Fruit fly (Drosophila melanogaster) whole organism, prepupa: ENCODE data around the gene Targ3.

Source experiments
- Blimp-1 ChIP-seq: fragments of 200-800 bp; sonication (Bioruptor generic); optimal IDR thresholded peaks from 3 replicates; lab custom pipeline; 2017; ENCODE audit warnings: missing biosample characterization, missing genetic modification characterization, mild to moderate bottlenecking, moderate library complexity, missing genetic modification reagents
- CG10631 ChIP-seq: fragments of 200-800 bp; sonication (Bioruptor generic); optimal IDR thresholded peaks from 2 replicates; lab custom pipeline; 2016; ENCODE audit warnings: missing biosample characterization, missing genetic modification characterization
- CG11902 ChIP-seq: fragments of 200-800 bp; sonication (Bioruptor generic); optimal IDR thresholded peaks from 3 replicates; lab custom pipeline; 2016; ENCODE audit warnings: missing biosample characterization, missing genetic modification characterization
- CG15336 ChIP-seq: fragments of 200-800 bp; sonication (Bioruptor generic); IDR thresholded peaks from 2 replicates; pipeline ENCODE4 v1.3.6; 2022; ENCODE audit warnings: missing biosample characterization, missing genetic modification characterization
- CG34406 ChIP-seq: fragments of 200-800 bp; sonication (Bioruptor generic); optimal IDR thresholded peaks from 3 replicates; lab custom pipeline; 2016; ENCODE audit warnings: missing biosample characterization, missing genetic modification characterization
- CG3919 ChIP-seq: fragments of 200-800 bp; sonication (Bioruptor generic); optimal IDR thresholded peaks from 3 replicates; lab custom pipeline; 2016; ENCODE audit warnings: missing biosample characterization, missing genetic modification characterization
- CG6163 ChIP-seq: fragments of 200-800 bp; sonication (Bioruptor generic); IDR thresholded peaks from 3 replicates; pipeline ENCODE4 v1.3.6; 2022; ENCODE audit warnings: missing biosample characterization, missing genetic modification characterization
- CG6276 ChIP-seq: fragments of 200-800 bp; sonication (Bioruptor generic); optimal IDR thresholded peaks from 2 replicates; lab custom pipeline; 2017; ENCODE audit warnings: missing biosample characterization, mild to moderate bottlenecking, missing genetic modification characterization
- CG6808 ChIP-seq: fragments of 200-800 bp; sonication (Bioruptor generic); optimal IDR thresholded peaks from 3 replicates; lab custom pipeline; 2017; ENCODE audit warnings: missing biosample characterization, missing genetic modification characterization, mild to moderate bottlenecking, moderate library complexity, missing genetic modification reagents
- CG8319 ChIP-seq: fragments of 200-800 bp; sonication (Bioruptor generic); optimal IDR thresholded peaks from 3 replicates; lab custom pipeline; 2016; ENCODE audit warnings: missing biosample characterization, missing genetic modification characterization
- CG8632 ChIP-seq: fragments of 200-800 bp; sonication (Bioruptor generic); optimal IDR thresholded peaks from 3 replicates; lab custom pipeline; 2016; ENCODE audit warnings: missing biosample characterization, missing genetic modification characterization
- CG9139 ChIP-seq: fragments of 200-800 bp; sonication (Bioruptor generic); optimal IDR thresholded peaks from 3 replicates; lab custom pipeline; 2017; ENCODE audit warnings: missing biosample characterization, mild to moderate bottlenecking, missing genetic modification characterization
- Eip75B ChIP-seq: fragments of 200-800 bp; sonication (Bioruptor generic); optimal IDR thresholded peaks from 3 replicates; lab custom pipeline; 2016; ENCODE audit warnings: missing biosample characterization, missing genetic modification characterization
- Eip78C ChIP-seq: fragments of 200-800 bp; sonication (Bioruptor generic); peaks from one replicate; lab custom pipeline; 2016; ENCODE audit warnings: missing biosample characterization, missing genetic modification characterization
- Eip93F ChIP-seq: fragments of 200-800 bp; sonication (Bioruptor generic); optimal IDR thresholded peaks from 2 replicates; lab custom pipeline; 2016; ENCODE audit warnings: missing biosample characterization, mild to moderate bottlenecking, missing genetic modification characterization
- Hr38 ChIP-seq: sonication (Bioruptor generic); optimal IDR thresholded peaks from 2 replicates; lab custom pipeline; 2016; ENCODE audit warnings: missing biosample characterization, missing genetic modification characterization
- Hr39 ChIP-seq: fragments of 200-800 bp; sonication (Bioruptor generic); optimal IDR thresholded peaks from 2 replicates; lab custom pipeline; 2016; ENCODE audit warnings: missing biosample characterization, missing genetic modification characterization
- Hr4 ChIP-seq: fragments of 200-800 bp; sonication (Bioruptor generic); optimal IDR thresholded peaks from 3 replicates; lab custom pipeline; 2016; ENCODE audit warnings: missing biosample characterization, missing genetic modification characterization
- Lpt ChIP-seq: fragments of 200-800 bp; sonication (Bioruptor generic); optimal IDR thresholded peaks from 3 replicates; lab custom pipeline; 2016; ENCODE audit warnings: missing biosample characterization, missing genetic modification characterization
- Met ChIP-seq: fragments of 200-800 bp; sonication (Bioruptor generic); optimal IDR thresholded peaks from 3 replicates; lab custom pipeline; 2016; ENCODE audit warnings: missing biosample characterization, missing genetic modification characterization
- OdsH ChIP-seq: fragments of 200-800 bp; sonication (Bioruptor generic); optimal IDR thresholded peaks from 3 replicates; lab custom pipeline; 2016; ENCODE audit warnings: missing biosample characterization, missing genetic modification characterization
- Sox102F ChIP-seq: fragments of 200-800 bp; sonication (Bioruptor generic); optimal IDR thresholded peaks from 2 replicates; lab custom pipeline; 2016; ENCODE audit warnings: missing biosample characterization, mild to moderate bottlenecking, missing genetic modification characterization
- Sox14 ChIP-seq: fragments of 200-800 bp; sonication (Bioruptor generic); optimal IDR thresholded peaks from 3 replicates; lab custom pipeline; 2016; ENCODE audit warnings: missing biosample characterization, missing genetic modification characterization
- acj6 ChIP-seq: fragments of 200-800 bp; sonication (Bioruptor generic); optimal IDR thresholded peaks from 3 replicates; lab custom pipeline; 2016; ENCODE audit warnings: missing biosample characterization, missing genetic modification characterization
- dsx ChIP-seq: fragments of 200-800 bp; optimal IDR thresholded peaks from 3 replicates; lab custom pipeline; 2019; ENCODE audit warnings: missing biosample characterization, mild to moderate bottlenecking, missing genetic modification characterization, moderate library complexity; ENCODE audit not compliant: poor library complexity, severe bottlenecking
- esn ChIP-seq: fragments of 200-800 bp; sonication (Bioruptor generic); optimal IDR thresholded peaks from 2 replicates; lab custom pipeline; 2016; ENCODE audit warnings: missing biosample characterization, mild to moderate bottlenecking, missing genetic modification characterization, moderate library complexity
- fd59A ChIP-seq: fragments of 200-800 bp; sonication (Bioruptor generic); optimal IDR thresholded peaks from 2 replicates; lab custom pipeline; 2017; ENCODE audit warnings: missing biosample characterization, mild to moderate bottlenecking, missing genetic modification characterization, missing genetic modification reagents
- fd85E ChIP-seq: fragments of 200-800 bp; sonication (Bioruptor generic); optimal IDR thresholded peaks from 3 replicates; lab custom pipeline; 2016; ENCODE audit warnings: missing biosample characterization, missing genetic modification characterization
- fkh ChIP-seq: fragments of 200-800 bp; sonication (Bioruptor generic); optimal IDR thresholded peaks from 3 replicates; lab custom pipeline; 2017; ENCODE audit warnings: missing biosample characterization, mild to moderate bottlenecking, missing genetic modification characterization, moderate library complexity
- lz ChIP-seq: fragments of 200-800 bp; sonication (Bioruptor generic); optimal IDR thresholded peaks from 3 replicates; lab custom pipeline; 2016; ENCODE audit warnings: missing biosample characterization, missing genetic modification characterization
- pdm3 ChIP-seq: fragments of 200-800 bp; sonication (Bioruptor generic); optimal IDR thresholded peaks from 3 replicates; lab custom pipeline; 2016; ENCODE audit warnings: missing biosample characterization, missing genetic modification characterization
- salr ChIP-seq, 2 experiments: fragments of 200-800 bp; sonication (Bioruptor generic); optimal IDR thresholded peaks; 3 replicates each; lab custom pipeline; 2016 to 2018; ENCODE audit warnings: missing biosample characterization in 2 of 2, missing genetic modification characterization in 2 of 2, mild to moderate bottlenecking in 1 of 2
- ss ChIP-seq, 2 experiments: fragments of 200-800 bp; sonication (Bioruptor generic); optimal IDR thresholded peaks; 2 replicates in 1 of 2; 3 replicates in 1 of 2; lab custom pipeline; 2017 to 2018; ENCODE audit warnings: mild to moderate bottlenecking in 2 of 2, missing biosample characterization in 2 of 2, missing genetic modification characterization in 2 of 2, moderate library complexity in 1 of 2
- svp ChIP-seq: fragments of 200-800 bp; sonication (Bioruptor generic); peaks from one replicate; lab custom pipeline; 2016; ENCODE audit warnings: missing biosample characterization, missing genetic modification characterization
- topi ChIP-seq: fragments of 200-800 bp; sonication (Bioruptor generic); optimal IDR thresholded peaks from 3 replicates; lab custom pipeline; 2016; ENCODE audit warnings: missing biosample characterization, missing genetic modification characterization
- vri ChIP-seq: fragments of 200-800 bp; sonication (Bioruptor generic); optimal IDR thresholded peaks from 3 replicates; lab custom pipeline; 2016; ENCODE audit warnings: missing biosample characterization, mild to moderate bottlenecking, missing genetic modification characterization

Gene Targ3

DNA sequence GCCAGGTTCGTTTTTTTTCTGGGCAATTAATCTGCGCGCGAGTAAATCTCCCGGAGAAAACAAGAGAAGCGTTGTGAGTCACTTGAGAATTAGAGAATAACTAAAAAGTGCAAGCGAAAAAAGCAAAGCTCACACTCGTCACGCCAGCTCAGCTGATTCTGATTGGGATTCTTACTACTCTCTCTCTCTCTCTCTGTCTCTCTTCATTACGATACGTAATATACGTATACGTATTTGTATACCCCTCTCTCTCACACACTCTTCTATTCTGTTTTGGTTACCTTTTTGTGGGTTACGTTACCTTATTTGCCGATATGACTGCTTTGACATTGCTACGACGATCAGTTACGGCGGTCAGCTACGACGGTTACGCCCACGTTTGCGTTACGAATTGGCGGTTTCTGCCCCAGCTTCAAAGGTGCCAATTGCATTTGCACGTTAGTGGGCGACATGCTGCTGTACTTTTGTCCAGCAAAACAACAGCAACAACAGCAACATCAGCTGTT, 6.2 kb downstream of the Targ3 start, which contains the start of the genes Targ1, CG10512 and Targ2 (continued):
- TF ChIP-seq CG6808 (no peak), fd59A (no peak), CG3919 (GFP tag; lab: Kevin White, UChicago) (no peak)

DNA sequence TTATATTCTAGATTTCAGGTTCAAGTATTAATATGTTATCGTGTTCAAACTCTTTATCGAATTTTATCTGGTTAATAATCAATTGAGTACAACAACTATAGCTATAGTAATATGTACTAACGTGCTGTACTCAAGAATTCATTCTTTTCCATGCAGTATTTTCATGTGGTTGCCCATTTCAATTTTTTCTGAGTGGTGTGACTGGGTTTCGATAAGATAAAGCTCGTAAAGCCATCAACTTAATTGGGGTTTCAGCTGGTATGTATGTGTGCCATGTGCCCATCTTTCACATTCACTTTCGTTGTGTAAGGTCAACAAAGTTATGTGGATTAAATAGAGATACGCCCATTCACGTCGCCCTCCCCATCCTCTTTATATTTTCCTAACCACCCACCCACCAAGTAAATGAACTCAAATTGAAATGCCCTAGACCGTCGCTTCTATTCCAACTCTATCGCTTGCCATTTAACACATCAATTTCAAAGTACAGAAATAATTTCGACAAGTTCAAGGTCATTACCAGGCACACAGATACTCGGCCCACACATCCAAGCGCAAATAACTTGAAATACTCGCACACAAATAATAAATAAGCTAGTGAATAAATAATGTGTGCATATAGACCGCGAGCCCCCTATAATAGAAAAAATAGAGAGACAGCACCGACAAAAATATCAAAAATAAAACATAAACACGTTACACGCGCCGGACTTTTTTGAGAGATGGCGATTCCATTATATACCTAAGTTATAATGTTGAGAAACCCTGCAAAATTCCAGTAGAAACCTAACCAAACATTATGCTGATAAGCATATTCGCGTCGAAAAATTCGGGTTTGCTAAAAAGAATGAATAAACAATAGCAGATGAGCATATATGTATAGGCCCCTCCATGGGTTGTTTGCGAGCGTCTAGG, 8.2 kb downstream of the Targ3 start:
- no peak for TF ChIP-seq Eip75B (GFP tag; lab: Kevin White, UChicago)
- no peak for TF ChIP-seq Hr4 (GFP tag; lab: Kevin White, UChicago)
- TF ChIP-seq Blimp-1 (GFP tag; lab: Kevin White, UChicago) = no peak
- no peak for TF ChIP-seq lz (GFP tag; lab: Kevin White, UChicago)
- no peak for TF ChIP-seq salr (GFP tag; optimal IDR thresholded peaks at IDR 0.05; lab: Kevin White, UChicago)
- peak; percentile 70 for TF ChIP-seq svp (GFP tag; lab: Kevin White, UChicago)
- no peak for TF ChIP-seq Sox102F (GFP tag; lab: Kevin White, UChicago)
- TF ChIP-seq pdm3 (GFP tag; lab: Kevin White, UChicago) = no peak
- TF ChIP-seq fkh (GFP tag; lab: Kevin White, UChicago) = peak; percentile 95
- TF ChIP-seq vri (GFP tag; lab: Kevin White, UChicago) = peak; percentile 0
- no peak for TF ChIP-seq ss (GFP tag; optimal IDR thresholded peaks at IDR 0.05; lab: Kevin White, UChicago)
- no peak for TF ChIP-seq fd85E (GFP tag; lab: Kevin White, UChicago)
- TF ChIP-seq Eip78C = peak; percentile 12
- TF ChIP-seq CG10631 = no peak
- TF ChIP-seq CG6163 = no peak

DNA sequence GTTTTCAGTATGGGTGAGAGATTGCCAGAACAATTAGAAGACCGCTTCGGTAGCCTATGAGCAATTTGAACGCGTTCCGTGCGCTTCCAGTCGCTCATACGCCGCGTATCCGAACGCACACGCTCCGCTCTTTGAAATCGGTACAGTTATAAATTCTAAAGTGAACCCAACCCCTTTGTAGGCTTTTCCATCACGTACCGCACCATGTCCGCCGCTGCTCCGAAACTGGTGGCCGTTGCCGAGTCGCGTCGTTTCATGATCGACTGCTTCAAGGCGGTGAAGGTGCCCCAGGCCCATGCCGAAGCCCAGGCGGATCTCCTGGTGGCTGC, 8.8 kb downstream of the Targ3 start:
- no peak for TF ChIP-seq acj6 (GFP tag; lab: Kevin White, UChicago)
- TF ChIP-seq lz (GFP tag; lab: Kevin White, UChicago) = no peak
- no peak for TF ChIP-seq CG8319 (GFP tag; lab: Kevin White, UChicago)
- no peak for TF ChIP-seq Eip93F (GFP tag; lab: Kevin White, UChicago)
- no peak for TF ChIP-seq vri (GFP tag; lab: Kevin White, UChicago)
- TF ChIP-seq Sox102F (GFP tag; lab: Kevin White, UChicago) = no peak
- no peak for TF ChIP-seq svp (GFP tag; lab: Kevin White, UChicago)
- no peak for TF ChIP-seq Hr39 (GFP tag; lab: Kevin White, UChicago)
- no peak for TF ChIP-seq CG15336 (GFP tag; lab: Robert Waterston, UW)
- TF ChIP-seq Met = no peak
- TF ChIP-seq CG6163 = no peak
- TF ChIP-seq OdsH (GFP tag; lab: Kevin White, UChicago) = no peak
- no peak for TF ChIP-seq Blimp-1 (GFP tag; lab: Kevin White, UChicago)
- TF ChIP-seq Eip78C = no peak
- TF ChIP-seq Sox14 (GFP tag; lab: Kevin White, UChicago) = no peak
- TF ChIP-seq, all 60 proteins: peak for 0

DNA sequence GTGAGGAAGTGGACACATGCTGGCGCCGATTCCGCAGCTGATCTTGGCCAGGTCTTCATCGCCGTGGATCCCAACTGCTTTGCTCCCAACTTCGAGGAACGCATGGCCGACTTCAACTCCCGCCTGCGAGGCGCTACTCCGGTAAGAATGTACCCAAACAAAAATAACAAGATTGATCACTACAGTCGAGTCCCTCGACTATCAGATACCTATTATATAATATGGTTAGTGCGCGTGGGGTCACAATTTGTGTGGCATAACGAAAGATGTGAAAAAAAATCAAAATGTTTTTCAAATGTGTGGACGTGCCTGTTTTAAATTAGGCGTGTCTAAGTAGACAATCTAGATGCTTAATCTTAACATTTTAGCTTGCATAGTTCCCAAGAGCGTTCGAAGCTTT, 9.9 kb downstream of the Targ3 start:
- TF ChIP-seq CG8632 (GFP tag; lab: Kevin White, UChicago) (no peak), Lpt (GFP tag; lab: Kevin White, UChicago) (no peak), CG34406 (no peak), CG6276 (no peak), CG9139 (GFP tag; lab: Kevin White, UChicago) (no peak), topi (no peak), Hr39 (GFP tag; lab: Kevin White, UChicago) (no peak), CG3919 (GFP tag; lab: Kevin White, UChicago) (no peak), CG11902 (no peak), dsx (no peak), esn (GFP tag; lab: Kevin White, UChicago) (no peak), salr (GFP tag; optimal IDR thresholded peaks at IDR 0.05; lab: Kevin White, UChicago) (no peak), Hr38 (no peak), acj6 (GFP tag; lab: Kevin White, UChicago) (no peak), vri (GFP tag; lab: Kevin White, UChicago) (no peak), ss (GFP tag; optimal IDR thresholded peaks at IDR 0.05; lab: Kevin White, UChicago) (no peak), Eip93F (GFP tag; lab: Kevin White, UChicago) (no peak), Eip75B (GFP tag; lab: Kevin White, UChicago) (no peak), CG6163 (no peak)
